Worm (Caenorhabditis elegans) whole organism, late embryonic: ENCODE measurements around the gene gur-4.

Experiments
- T23F11.4 ChIP-seq: fragments of 200-800 bp; sonication (Bioruptor generic); optimal IDR thresholded peaks from 2 replicates; lab custom pipeline; 2018; ENCODE audit warnings: mild to moderate bottlenecking, missing genetic modification characterization, missing compliant biosample characterization
- ceh-19 ChIP-seq: fragments of 200-800 bp; sonication (Bioruptor generic); optimal IDR thresholded peaks from 2 replicates; lab custom pipeline; 2018; ENCODE audit warnings: mild to moderate bottlenecking, missing genetic modification characterization, missing compliant biosample characterization
- ceh-34 ChIP-seq: sonication (generic microtip); optimal IDR thresholded peaks from 2 replicates; lab custom pipeline; 2016; ENCODE audit warnings: mild to moderate bottlenecking, missing genetic modification characterization, missing compliant biosample characterization
- ceh-9 ChIP-seq: sonication (generic microtip); optimal IDR thresholded peaks from 2 replicates; lab custom pipeline; 2016; ENCODE audit warnings: mild to moderate bottlenecking, missing genetic modification characterization, inconsistent platforms, missing compliant biosample characterization
- dve-1 ChIP-seq: sonication (generic microtip); optimal IDR thresholded peaks from 2 replicates; lab custom pipeline; 2017; ENCODE audit warnings: antibody characterized with exemption, mild to moderate bottlenecking, missing genetic modification characterization, missing compliant biosample characterization
- elt-2 ChIP-seq: sonication (generic microtip); optimal IDR thresholded peaks from 2 replicates; lab custom pipeline; 2016; ENCODE audit warnings: missing genetic modification reagents, missing genetic modification characterization, missing compliant biosample characterization
- fkh-6 ChIP-seq: sonication (generic microtip); optimal IDR thresholded peaks from 2 replicates; lab custom pipeline; 2016; ENCODE audit warnings: missing genetic modification characterization, missing compliant biosample characterization
- lin-11 ChIP-seq: fragments of 200-800 bp; sonication (Bioruptor generic); optimal IDR thresholded peaks from 2 replicates; lab custom pipeline; 2018; ENCODE audit warnings: mild to moderate bottlenecking, missing genetic modification characterization, missing compliant biosample characterization
- mec-3 ChIP-seq: sonication (generic microtip); optimal IDR thresholded peaks from 2 replicates; lab custom pipeline; 2016; ENCODE audit warnings: borderline replicate concordance, missing genetic modification characterization, missing compliant biosample characterization
- ref-2 ChIP-seq: sonication (generic microtip); optimal IDR thresholded peaks from 2 replicates; lab custom pipeline; 2016; ENCODE audit warnings: missing genetic modification characterization, missing compliant biosample characterization
- sox-4 ChIP-seq: sonication (generic microtip); optimal IDR thresholded peaks from 2 replicates; lab custom pipeline; 2017; ENCODE audit warnings: mild to moderate bottlenecking, missing genetic modification characterization, inconsistent platforms, missing compliant biosample characterization
- tbx-7 ChIP-seq: sonication (generic microtip); optimal IDR thresholded peaks from 2 replicates; lab custom pipeline; 2016; ENCODE audit warnings: missing genotype, missing genetic modification characterization, missing compliant biosample characterization

DNA sequence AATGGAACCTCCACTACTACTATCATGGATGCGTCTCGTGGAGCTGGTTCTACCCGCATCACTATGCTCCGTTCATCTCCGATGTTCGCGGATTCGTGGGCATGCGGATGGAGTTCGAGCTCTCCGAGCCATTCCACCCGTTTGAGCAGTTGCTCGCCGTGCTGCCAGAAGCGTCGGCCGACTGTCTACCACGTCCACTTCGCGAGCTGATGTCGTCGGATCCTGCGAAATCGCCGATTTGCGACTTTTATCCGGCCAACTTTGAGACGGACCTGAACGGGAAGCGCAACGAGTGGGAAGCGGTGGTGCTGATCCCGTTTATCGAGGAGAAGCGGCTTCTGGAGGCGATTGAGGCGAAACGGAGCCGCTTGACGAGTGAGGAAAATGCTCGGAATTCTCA lies 26.7 kb upstream of the gur-4 start:
- TF ChIP-seq elt-2 (tag; lab: Kevin White, UChicago), result no peak
- TF ChIP-seq mec-3 (tag; lab: Kevin White, UChicago), result peak; percentile 4
- TF ChIP-seq ceh-34 (tag; lab: Kevin White, UChicago), result no peak
- no peak for TF ChIP-seq ceh-9 (tag; lab: Kevin White, UChicago)
- TF ChIP-seq tbx-7 (tag; lab: Kevin White, UChicago), result no peak
- no peak for TF ChIP-seq fkh-6 (tag; lab: Kevin White, UChicago)
- no peak for TF ChIP-seq dve-1 (tag; lab: Kevin White, UChicago)
- TF ChIP-seq lin-11 (tag; lab: Kevin White, UChicago), result no peak
- no peak for TF ChIP-seq ceh-19 (GFP tag; lab: Kevin White, UChicago)
- TF ChIP-seq ref-2, result no peak
- TF ChIP-seq sox-4 (tag; lab: Kevin White, UChicago), result no peak
- no peak for TF ChIP-seq T23F11.4
